Fruit fly (Drosophila melanogaster) whole organism, wandering third instar larva: Measurements from ENCODE around the gene ND-B17.2.

Source experiments
- CG9705 ChIP-seq: fragments of 200-800 bp; sonication (Bioruptor generic); optimal IDR thresholded peaks from 2 replicates; lab custom pipeline; 2018; ENCODE audit warnings: missing biosample characterization, mild to moderate bottlenecking, missing genetic modification characterization
- Jra ChIP-seq: sonication (Bioruptor generic); optimal IDR thresholded peaks from 2 replicates; lab custom pipeline; 2016; ENCODE audit warnings: missing biosample characterization, missing genetic modification characterization
- Myc ChIP-seq: fragments of >200 bp; optimal IDR thresholded peaks from 2 replicates; lab custom pipeline; 2017
- N ChIP-seq: fragments of >200 bp; optimal IDR thresholded peaks from 2 replicates; lab custom pipeline; 2018; ENCODE audit warnings: missing biosample characterization, missing external identifiers, missing genetic modification characterization
- OdsH ChIP-seq: fragments of 200-800 bp; sonication (Bioruptor generic); optimal IDR thresholded peaks from 2 replicates; lab custom pipeline; 2016; ENCODE audit warnings: missing biosample characterization, mild to moderate bottlenecking, missing genetic modification characterization
- Vsx2 ChIP-seq: fragments of 200-300, 225-300 bp; sonication (Bioruptor generic); optimal IDR thresholded peaks from 2 replicates; lab custom pipeline; 2018; ENCODE audit warnings: missing biosample characterization, missing genetic modification characterization; ENCODE audit not compliant: partially characterized antibody
- h ChIP-seq: fragments of 200-800 bp; sonication (Bioruptor generic); optimal IDR thresholded peaks from 3 replicates; lab custom pipeline; 2016; ENCODE audit warnings: missing biosample characterization, mild to moderate bottlenecking, missing genetic modification characterization
- pan ChIP-seq: fragments of >200 bp; optimal IDR thresholded peaks from 2 replicates; lab custom pipeline; 2017
- tai ChIP-seq: sonication (Bioruptor generic); optimal IDR thresholded peaks from 2 replicates; lab custom pipeline; 2016; ENCODE audit warnings: missing biosample characterization, missing genetic modification characterization

- TF ChIP-seq Myc (lab: Kevin White, UChicago) (no peak), OdsH (GFP tag; lab: Kevin White, UChicago) (no peak), tai (no peak), Jra (GFP tag; lab: Kevin White, UChicago) (no peak), h (no peak), pan (lab: Kevin White, UChicago) (no peak), Vsx2 (no peak), CG9705 (no peak), N (GFP tag; lab: Kevin White, UChicago) (no peak)
Measured at dm6 chr2L:2591569-2591968, 11.6 kb upstream of the ND-B17.2 start, which contains the start of gene CG15394.
